Worm (Caenorhabditis elegans) whole organism, early embryonic: ENCODE results near the gene Y57A10A.14.
"Not testable (repeated sequence)": the region's sequence is repeated elsewhere in the genome, so short reads cannot be mapped to it uniquely, and the experiment has no call there.

Source experiments
- B0310.2 ChIP-seq: sonication (generic microtip); optimal IDR thresholded peaks from 2 replicates; lab custom pipeline; 2016; ENCODE audit warnings: mild to moderate bottlenecking, missing genetic modification characterization, missing compliant biosample characterization
- F13C5.2 ChIP-seq: sonication (generic microtip); optimal IDR thresholded peaks from 2 replicates; lab custom pipeline; 2017; ENCODE audit warnings: mild to moderate bottlenecking, missing genetic modification characterization, inconsistent platforms, missing compliant biosample characterization
- aly-1 ChIP-seq: sonication (generic microtip); optimal IDR thresholded peaks from 2 replicates; lab custom pipeline; 2016; ENCODE audit warnings: missing genetic modification characterization, missing compliant biosample characterization
- ama-1 ChIP-seq: fragments of 150-350 bp; optimal IDR thresholded peaks from 2 replicates; lab custom pipeline; 2014
- ceh-13 ChIP-seq: fragments of 200-800 bp; sonication (Bioruptor generic); optimal IDR thresholded peaks from 2 replicates; lab custom pipeline; 2018; ENCODE audit warnings: mild to moderate bottlenecking, missing genetic modification characterization, missing compliant biosample characterization
- ceh-36 ChIP-seq: sonication (generic microtip); optimal IDR thresholded peaks from 2 replicates; lab custom pipeline; 2016; ENCODE audit warnings: missing genetic modification characterization, inconsistent platforms, missing compliant biosample characterization
- ets-7 ChIP-seq: sonication (generic microtip); optimal IDR thresholded peaks from 2 replicates; lab custom pipeline; 2016; ENCODE audit warnings: missing genotype, missing genetic modification characterization, missing compliant biosample characterization
- flt-1 ChIP-seq: fragments of 200-800 bp; sonication (Bioruptor generic); IDR thresholded peaks from 2 replicates; pipeline ENCODE4 v1.3.6; 2022; ENCODE audit warnings: missing genetic modification characterization, missing compliant biosample characterization
- hmbx-1 ChIP-seq: sonication (generic microtip); optimal IDR thresholded peaks from 2 replicates; lab custom pipeline; 2016; ENCODE audit warnings: mild to moderate bottlenecking, missing genetic modification characterization, missing compliant biosample characterization
- hmg-4 ChIP-seq: fragments of 200-800 bp; sonication (Bioruptor generic); optimal IDR thresholded peaks from 2 replicates; lab custom pipeline; 2018; ENCODE audit warnings: mild to moderate bottlenecking, missing genetic modification characterization, missing compliant biosample characterization
- hnd-1 ChIP-seq: sonication (generic microtip); optimal IDR thresholded peaks from 2 replicates; lab custom pipeline; 2016; ENCODE audit warnings: missing genetic modification characterization, missing compliant biosample characterization
- pes-1 ChIP-seq: fragments of 200-800 bp; sonication (Bioruptor generic); IDR thresholded peaks from 2 replicates; pipeline ENCODE4 v1.3.6; 2022; ENCODE audit warnings: missing genetic modification reagents, missing genetic modification characterization, missing compliant biosample characterization
- scrt-1 ChIP-seq: fragments of 200-800 bp; sonication (Bioruptor generic); IDR thresholded peaks from 2 replicates; pipeline ENCODE4 v1.3.6; 2022; ENCODE audit warnings: missing genetic modification characterization, missing compliant biosample characterization
- sea-1 ChIP-seq: fragments of 200-800 bp; sonication (Bioruptor generic); conservative IDR thresholded peaks from 2 replicates; pipeline ENCODE4 v1.3.6; 2022; ENCODE audit warnings: missing genetic modification characterization, missing compliant biosample characterization
- tbx-11 ChIP-seq: fragments of 200-800 bp; sonication (Bioruptor generic); IDR thresholded peaks from 2 replicates; pipeline ENCODE4 v1.3.6; 2022; ENCODE audit warnings: missing genetic modification characterization, missing compliant biosample characterization
- tbx-37 ChIP-seq: fragments of 200-800 bp; sonication (Bioruptor generic); conservative IDR thresholded peaks from 2 replicates; pipeline ENCODE4 v1.3.6; 2022; ENCODE audit warnings: missing genetic modification reagents, missing genetic modification characterization, missing compliant biosample characterization
- tra-4 ChIP-seq: sonication (generic microtip); optimal IDR thresholded peaks from 2 replicates; lab custom pipeline; 2017; ENCODE audit warnings: missing genetic modification characterization, missing compliant biosample characterization

Gene Y57A10A.14

DNA sequence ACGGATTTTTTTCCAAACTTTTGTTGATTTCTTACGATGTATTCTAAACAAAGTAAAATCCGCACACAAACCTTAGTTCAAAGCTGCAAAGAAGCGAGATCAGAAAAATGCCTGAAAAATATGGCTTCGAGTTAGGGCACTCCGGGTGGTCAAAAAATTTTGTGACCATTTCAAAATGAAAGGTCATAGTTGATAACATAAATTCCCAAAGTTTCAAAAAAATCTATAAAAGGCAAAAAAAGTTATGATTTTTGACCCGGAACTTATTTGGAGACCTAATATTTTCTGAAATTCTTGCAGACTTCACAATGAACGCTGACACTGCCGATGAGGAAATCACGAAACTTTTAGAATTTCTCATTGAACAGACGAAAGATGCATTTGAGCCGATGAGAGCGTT is 21.2 kb upstream of the Y57A10A.14 start, which contains the start of gene Y57A10A.8:
Gene Y57A10A.8, plus strand, starts transcription at position 301 of the 400 bp plus-strand sequence.
- TF ChIP-seq sea-1 (GFP tag; lab: Robert Waterston, UW); ets-7 (tag; lab: Kevin White, UChicago); ama-1: not testable (repeated sequence)

DNA sequence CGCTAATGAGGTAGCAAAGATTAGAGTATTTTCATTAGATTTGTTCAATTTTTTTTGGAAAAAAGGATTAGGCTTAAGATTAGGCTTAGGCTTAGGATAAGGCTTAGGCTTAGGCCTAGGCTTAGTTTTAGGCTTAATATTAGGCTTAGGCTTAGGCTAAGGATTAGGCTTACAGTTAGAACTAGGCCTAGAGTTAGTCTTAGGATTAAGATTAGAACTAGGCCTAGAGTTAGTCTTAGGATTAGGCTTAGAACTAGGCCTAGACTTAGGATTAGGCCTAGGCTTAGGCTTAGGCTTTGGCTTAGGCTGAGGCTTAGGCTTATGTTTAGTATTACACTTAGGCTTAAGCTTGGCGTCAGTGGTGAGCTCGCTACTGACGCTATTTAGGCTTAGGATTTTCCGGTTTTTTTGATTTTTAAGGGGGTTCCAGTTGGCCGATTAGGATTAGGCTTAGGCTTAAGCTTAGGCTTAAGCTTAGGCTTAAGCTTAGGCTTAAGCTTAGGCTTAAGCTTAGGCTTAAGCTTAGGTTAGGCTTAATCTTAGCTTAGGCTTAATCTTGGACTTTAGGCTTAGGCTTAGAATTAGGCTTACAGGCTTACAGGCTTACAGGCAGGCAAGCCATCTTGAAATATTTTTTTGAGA is 16.1 kb upstream of the Y57A10A.14 start:
- no peak for TF ChIP-seq pes-1
- TF ChIP-seq tbx-11 = no peak
- peak; percentile 92 for TF ChIP-seq ceh-36 (tag; lab: Kevin White, UChicago)

DNA sequence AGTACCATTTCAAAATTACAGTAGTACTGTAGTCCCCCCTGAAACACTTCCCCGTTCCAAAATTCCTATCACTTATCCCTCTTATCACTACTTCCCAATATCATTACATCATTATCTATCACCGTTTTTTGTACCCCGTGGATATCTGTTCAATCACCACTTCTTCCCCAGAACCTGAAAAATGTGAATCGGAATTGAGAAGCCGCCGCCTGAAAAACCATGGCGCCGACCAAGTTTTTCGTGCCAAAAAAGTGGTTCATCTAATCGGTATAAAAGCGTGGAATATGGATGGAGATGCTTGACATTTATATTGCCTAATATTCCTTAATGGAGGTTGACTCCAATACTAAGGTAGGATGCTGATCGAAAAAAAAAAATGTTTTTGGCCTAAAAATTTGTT is 13.5 kb upstream of the Y57A10A.14 start, which contains the start of gene rol-1:
Gene rol-1, plus strand, starts transcription at position 301 of the 400 bp plus-strand sequence.
- TF ChIP-seq ets-7 (tag; lab: Kevin White, UChicago) (no peak), B0310.2 (no peak), tbx-11 (no peak), flt-1 (GFP tag; lab: Robert Waterston, UW) (no peak), ceh-36 (tag; lab: Kevin White, UChicago) (no peak), tbx-37 (GFP tag; lab: Robert Waterston, UW) (no peak), hmg-4 (no peak), ceh-13 (no peak), hnd-1 (tag; lab: Kevin White, UChicago) (no peak), tra-4 (tag; lab: Kevin White, UChicago) (no peak), F13C5.2 (no peak), aly-1 (no peak)

DNA sequence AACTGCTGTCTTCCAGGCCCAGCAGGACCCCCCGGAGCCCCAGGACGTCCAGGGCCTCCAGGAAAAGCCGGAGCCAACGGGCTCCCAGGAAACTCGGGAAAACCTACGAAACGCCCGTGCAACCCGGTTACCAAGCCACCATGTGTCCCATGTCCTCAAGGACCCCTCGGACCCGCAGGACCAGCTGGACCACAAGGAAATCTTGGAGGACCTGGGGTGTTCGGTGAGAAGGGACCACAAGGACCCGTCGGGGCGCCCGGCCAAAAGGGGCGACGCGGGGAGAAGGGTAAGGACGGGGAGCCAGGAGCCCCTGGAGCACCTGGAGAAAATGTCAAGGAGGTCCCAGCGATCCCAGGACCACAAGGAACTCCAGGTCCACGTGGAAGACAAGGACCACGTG is 10.3 kb upstream of the Y57A10A.14 start:
- TF ChIP-seq aly-1 (no peak), tbx-37 (GFP tag; lab: Robert Waterston, UW) (no peak), tbx-11 (0 out of 2 replicates have a peak, but pooled peaks have one; percentile 21), pes-1 (no peak)

DNA sequence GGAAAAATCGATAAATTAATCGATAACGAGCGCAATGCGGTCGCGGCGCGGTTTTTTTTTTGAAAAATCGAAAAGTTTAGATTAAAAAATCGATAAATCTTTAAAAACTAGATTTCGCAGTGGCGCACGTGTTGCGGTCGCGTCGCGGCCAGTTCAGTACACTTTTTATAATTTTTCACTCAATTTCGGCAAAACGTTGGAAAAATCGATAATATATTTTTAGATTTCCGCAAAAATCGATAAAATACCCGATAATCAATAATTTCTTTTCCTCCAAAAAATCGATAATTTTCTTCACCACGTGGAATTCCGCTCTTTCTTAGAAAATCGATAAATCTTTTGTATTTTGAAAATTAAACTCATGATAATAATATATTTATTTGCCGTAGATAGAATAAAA is 9.2 kb upstream of the Y57A10A.14 start:
- TF ChIP-seq tbx-11 (no peak), sea-1 (GFP tag; lab: Robert Waterston, UW) (no peak), aly-1 (no peak), scrt-1 (GFP tag; lab: Robert Waterston, UW) (no peak), pes-1 (no peak), tra-4 (tag; lab: Kevin White, UChicago) (no peak), flt-1 (GFP tag; lab: Robert Waterston, UW) (no peak), ets-7 (tag; lab: Kevin White, UChicago) (no peak), F13C5.2 (no peak), tbx-37 (GFP tag; lab: Robert Waterston, UW) (no peak)

DNA sequence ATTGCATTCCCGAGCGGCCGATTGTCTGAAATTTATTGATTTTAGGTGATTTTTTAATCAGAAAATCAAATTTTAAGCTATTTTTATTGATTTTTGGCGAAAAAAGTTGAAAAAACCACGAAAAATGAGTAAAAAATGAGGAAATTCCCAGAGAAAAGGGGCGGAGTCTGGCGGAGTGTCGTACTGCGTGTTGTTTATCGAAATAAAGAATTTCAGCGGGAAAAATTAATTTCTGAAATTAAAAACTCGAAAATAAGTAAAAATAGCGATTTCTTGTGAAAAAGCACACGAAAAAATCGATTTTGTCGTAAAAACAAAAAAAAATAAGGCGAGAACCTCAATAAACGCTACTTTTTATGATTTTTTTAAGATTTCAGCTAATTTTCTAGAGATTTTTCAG is 880 bp upstream of the Y57A10A.14 start, which contains the start of gene Y57A10A.13:
Gene Y57A10A.13, minus strand, starts transcription at position 46 of the 400 bp plus-strand sequence.
- TF ChIP-seq pes-1 (no peak), hnd-1 (tag; lab: Kevin White, UChicago) (no peak), ceh-13 (no peak), ceh-36 (tag; lab: Kevin White, UChicago) (no peak), tbx-37 (GFP tag; lab: Robert Waterston, UW) (no peak), tbx-11 (no peak), B0310.2 (no peak), F13C5.2 (no peak), hmbx-1 (tag; lab: Kevin White, UChicago) (no peak), flt-1 (GFP tag; lab: Robert Waterston, UW) (no peak), aly-1 (no peak), ama-1 (no peak), scrt-1 (GFP tag; lab: Robert Waterston, UW) (no peak), tra-4 (tag; lab: Kevin White, UChicago) (no peak), hmg-4 (no peak), sea-1 (GFP tag; lab: Robert Waterston, UW) (no peak), ets-7 (tag; lab: Kevin White, UChicago) (no peak)

DNA sequence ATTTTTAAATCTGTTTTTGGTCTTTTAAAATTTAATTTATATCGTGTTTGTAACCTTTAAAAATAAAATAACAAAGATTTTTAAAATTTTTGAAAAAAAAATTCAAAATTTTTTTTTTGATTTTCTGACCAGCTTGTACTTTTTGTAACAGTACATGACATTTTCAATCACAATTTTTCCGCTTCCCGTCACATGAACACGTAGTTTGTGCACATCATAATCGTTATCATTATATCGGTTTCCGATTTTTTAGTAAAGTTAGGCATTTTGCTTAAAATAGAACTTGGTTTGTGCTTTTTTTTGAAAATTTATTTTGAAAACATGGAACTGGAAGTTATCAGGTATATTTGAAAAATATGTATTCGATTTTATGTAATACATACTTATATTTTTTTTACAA is 989 bp downstream of the Y57A10A.14 start:
- TF ChIP-seq hmbx-1 (tag; lab: Kevin White, UChicago) = no peak
- TF ChIP-seq hmg-4 = no peak
- no peak for TF ChIP-seq ama-1
- TF ChIP-seq pes-1 = no peak
- no peak for TF ChIP-seq B0310.2
- no peak for TF ChIP-seq tbx-11
- TF ChIP-seq ceh-13 = no peak

DNA sequence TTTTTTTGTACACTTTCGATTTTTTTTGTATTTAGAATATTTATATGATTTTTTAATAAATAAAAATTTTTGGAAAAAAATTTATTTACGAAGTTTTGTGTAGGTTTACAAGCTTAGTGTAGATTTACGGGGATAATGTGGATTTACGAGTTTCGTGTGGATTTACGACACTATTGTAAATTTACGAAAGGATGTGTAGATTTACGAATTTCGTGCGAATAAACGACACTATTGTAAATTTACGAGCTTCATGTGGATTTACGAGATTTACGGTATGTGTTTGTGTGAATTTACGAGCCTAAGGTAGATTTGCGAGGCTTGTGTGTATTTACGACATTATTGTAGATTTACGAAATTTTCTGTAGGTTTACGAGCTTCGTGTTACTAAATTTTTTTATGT is 3.5 kb downstream of the Y57A10A.14 start:
- TF ChIP-seq tra-4 (tag; lab: Kevin White, UChicago) (no peak), ets-7 (tag; lab: Kevin White, UChicago) (no peak), scrt-1 (GFP tag; lab: Robert Waterston, UW) (no peak)

DNA sequence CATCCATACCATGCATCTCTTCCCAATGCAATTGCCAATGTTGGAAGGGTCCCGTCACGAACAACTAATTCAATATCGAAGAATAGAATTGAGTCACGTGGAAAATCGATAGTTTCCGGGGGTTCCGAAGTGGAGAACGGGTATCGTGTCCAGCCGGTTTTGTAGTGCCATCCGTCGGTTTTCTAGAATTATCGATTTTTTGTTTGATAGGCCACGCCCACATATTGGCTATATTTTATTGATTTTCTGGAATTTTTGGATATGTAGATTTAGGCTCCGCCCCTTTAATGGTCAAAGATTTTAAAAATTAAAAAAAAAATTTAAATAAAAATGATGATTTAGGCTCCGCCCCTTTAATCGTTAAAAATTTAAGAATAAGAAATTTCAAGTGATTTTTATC is 13.5 kb downstream of the Y57A10A.14 start:
- TF ChIP-seq flt-1 (GFP tag; lab: Robert Waterston, UW) (no peak), ama-1 (no peak), B0310.2 (no peak), F13C5.2 (no peak), sea-1 (GFP tag; lab: Robert Waterston, UW) (no peak), tbx-37 (GFP tag; lab: Robert Waterston, UW) (no peak), hmg-4 (no peak), hmbx-1 (tag; lab: Kevin White, UChicago) (no peak), tra-4 (tag; lab: Kevin White, UChicago) (no peak), aly-1 (no peak), ceh-13 (no peak), pes-1 (no peak), tbx-11 (no peak), ceh-36 (tag; lab: Kevin White, UChicago) (no peak), ets-7 (tag; lab: Kevin White, UChicago) (no peak), scrt-1 (GFP tag; lab: Robert Waterston, UW) (no peak), hnd-1 (tag; lab: Kevin White, UChicago) (no peak)
